Worm (Caenorhabditis elegans): ENCODE data around the gene T21B6.3.

ce11 chrX:10909661-10910060, 39.1 kb downstream of the T21B6.3 start:
- no peak for TF ChIP-seq ama-1 (optimal IDR thresholded peaks at IDR 0.05)
- TF ChIP-seq zag-1 (tag; optimal IDR thresholded peaks at IDR 0.05), result no peak

Data from whole organism, L2 larva.